Worm (Caenorhabditis elegans): ENCODE data around the gene col-75.

Gene col-75

ce11 chrII:6403233-6403632 lies 22.9 kb upstream of the col-75 start, which contains the start of gene T25D10.1:
Gene T25D10.1 (plus strand): TSS chrII:6403401.
- TF ChIP-seq elt-1 (tag; optimal IDR thresholded peaks at IDR 0.05) (no peak), elt-2 (tag; optimal IDR thresholded peaks at IDR 0.05) (peak; percentile 46), pqm-1 (tag; optimal IDR thresholded peaks at IDR 0.05) (no peak), aly-2 (tag; optimal IDR thresholded peaks at IDR 0.05) (no peak), pha-4 (tag; optimal IDR thresholded peaks at IDR 0.05) (peak; percentile 61)

- TF ChIP-seq fos-1 (tag; optimal IDR thresholded peaks at IDR 0.05) (no peak), skn-1 (tag; optimal IDR thresholded peaks at IDR 0.05) (no peak), nhr-43 (tag; optimal IDR thresholded peaks at IDR 0.05; ENCODE audit: poor library complexity, severe bottlenecking) (no peak), lin-39 (tag; optimal IDR thresholded peaks at IDR 0.05) (no peak), mml-1 (tag; optimal IDR thresholded peaks at IDR 0.05) (no peak), hmg-11 (tag; optimal IDR thresholded peaks at IDR 0.05) (no peak), nhr-77 (tag; optimal IDR thresholded peaks at IDR 0.05) (no peak), nhr-76 (tag; optimal IDR thresholded peaks at IDR 0.05) (no peak), jun-1 (tag; optimal IDR thresholded peaks at IDR 0.05) (no peak), ceh-28 (tag; optimal IDR thresholded peaks at IDR 0.05) (no peak), egl-5 (tag; optimal IDR thresholded peaks at IDR 0.05) (no peak)
These were observed 18.8 kb upstream of the col-75 start, which contains the start of gene spp-11 for ce11 chrII:6407279-6407678. Gene spp-11 (minus strand): TSS chrII:6407379.

DNA sequence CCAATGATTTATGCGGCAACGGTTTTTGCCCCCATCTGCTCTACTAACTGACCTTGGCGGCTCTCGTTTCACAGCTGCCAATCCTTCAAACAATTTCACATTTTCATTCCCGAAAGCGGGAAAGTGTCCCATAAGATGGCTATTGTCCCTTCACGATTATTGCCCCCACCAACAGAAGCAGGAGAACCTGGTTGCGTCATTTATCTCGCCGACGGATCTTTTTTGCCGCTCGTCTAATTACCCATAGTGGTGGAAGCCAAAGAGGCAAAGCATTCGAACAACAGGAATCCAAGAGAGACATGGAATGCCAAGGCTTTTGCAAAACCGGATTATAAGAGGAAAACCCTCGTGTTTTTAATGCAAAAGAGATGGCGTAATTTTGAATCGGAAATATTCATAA lies 17.0 kb upstream of the col-75 start:
- TF ChIP-seq ama-1 (optimal IDR thresholded peaks at IDR 0.05) (peak; percentile 24), nhr-25 (tag; optimal IDR thresholded peaks at IDR 0.05) (peak; percentile 37), nhr-11 (tag; optimal IDR thresholded peaks at IDR 0.05) (no peak)

DNA sequence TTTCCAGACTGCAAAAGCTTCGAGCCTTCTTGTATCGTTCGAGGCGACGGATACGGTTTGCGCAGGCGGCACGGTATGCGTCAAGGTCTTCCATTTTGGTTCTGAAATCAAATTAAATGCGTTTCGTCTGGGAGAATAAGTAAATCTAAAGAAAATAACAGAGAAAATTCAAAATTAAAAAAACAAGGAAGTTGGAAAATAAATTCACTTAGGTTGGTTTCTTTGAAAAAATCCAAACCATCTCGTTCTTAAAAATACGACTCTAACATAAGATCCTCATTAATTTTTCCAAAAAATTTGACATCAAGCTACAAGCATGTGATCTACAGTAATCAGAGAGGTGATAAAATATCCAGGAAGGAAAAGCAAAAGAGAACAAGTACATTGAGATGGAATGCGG lies 15.9 kb upstream of the col-75 start, which contains the start of gene T25D10.4:
TSS of gene T25D10.4 (minus strand) at position 101 of the 400 bp plus-strand sequence.
- TF ChIP-seq fos-1 (tag; optimal IDR thresholded peaks at IDR 0.05): no peak
- no peak for TF ChIP-seq ZK546.5 (tag; optimal IDR thresholded peaks at IDR 0.05)
- no peak for TF ChIP-seq daf-12 (tag; optimal IDR thresholded peaks at IDR 0.05)
- TF ChIP-seq snpc-4 (tag; optimal IDR thresholded peaks at IDR 0.05): no peak
- no peak for TF ChIP-seq nhr-43 (tag; optimal IDR thresholded peaks at IDR 0.05; ENCODE audit: poor library complexity, severe bottlenecking)
- no peak for TF ChIP-seq skn-1 (tag; optimal IDR thresholded peaks at IDR 0.05)
- TF ChIP-seq elt-3 (tag; optimal IDR thresholded peaks at IDR 0.05): no peak
- no peak for TF ChIP-seq eor-1 (tag; optimal IDR thresholded peaks at IDR 0.05)
- no peak for TF ChIP-seq tbx-2 (tag; optimal IDR thresholded peaks at IDR 0.05)
- no peak for TF ChIP-seq nhr-23 (tag; optimal IDR thresholded peaks at IDR 0.05)
- TF ChIP-seq mml-1 (tag; optimal IDR thresholded peaks at IDR 0.05): no peak
- no peak for TF ChIP-seq ztf-11 (tag; optimal IDR thresholded peaks at IDR 0.05)
- TF ChIP-seq ceh-16 (tag; optimal IDR thresholded peaks at IDR 0.05): no peak
- no peak for TF ChIP-seq zag-1 (tag; optimal IDR thresholded peaks at IDR 0.05)
- no peak for TF ChIP-seq egl-27 (tag; optimal IDR thresholded peaks at IDR 0.05)
- TF ChIP-seq nhr-12 (tag; optimal IDR thresholded peaks at IDR 0.05): no peak

DNA sequence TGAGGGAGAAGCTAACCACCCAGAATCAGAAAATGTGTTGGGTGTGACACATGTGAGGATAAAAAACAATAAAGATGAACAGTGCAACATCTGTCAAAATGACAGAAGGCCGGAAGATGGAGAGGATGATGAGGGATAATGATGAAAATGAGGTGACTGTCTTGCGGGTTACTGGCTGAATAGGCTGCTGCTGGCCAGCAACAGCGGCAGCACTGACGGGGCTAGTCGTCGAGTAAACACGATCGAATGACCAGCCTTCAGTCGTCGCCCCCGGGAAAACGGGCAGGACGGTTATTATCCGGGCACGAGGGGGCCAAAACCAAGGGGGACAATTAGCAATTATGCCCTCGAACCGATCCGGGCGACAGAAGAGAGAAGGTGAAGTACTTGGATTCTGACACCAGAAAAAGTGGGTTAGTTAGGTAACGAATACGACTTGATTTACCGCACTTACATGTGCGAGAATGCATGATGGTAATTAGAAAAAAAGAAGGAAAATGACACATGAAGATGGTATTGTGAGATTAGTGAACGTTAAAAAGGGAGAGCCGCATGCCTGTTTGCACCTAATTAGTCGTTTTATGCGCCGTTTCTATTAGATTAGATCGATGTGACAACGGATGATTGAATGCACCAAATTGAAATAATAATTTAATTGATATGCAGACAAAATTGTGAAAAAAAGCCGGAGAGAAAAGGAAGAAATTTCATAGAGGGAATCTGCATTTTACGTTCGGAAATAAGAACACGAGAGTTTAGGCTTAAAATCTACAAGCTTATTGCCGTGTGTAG lies 14.2 kb upstream of the col-75 start:
- TF ChIP-seq hmg-11 (tag; optimal IDR thresholded peaks at IDR 0.05) (no peak), sea-2 (GFP tag; optimal IDR thresholded peaks at IDR 0.05) (no peak), unc-39 (tag; optimal IDR thresholded peaks at IDR 0.05) (no peak), ztf-11 (tag; optimal IDR thresholded peaks at IDR 0.05) (no peak), nhr-12 (tag; optimal IDR thresholded peaks at IDR 0.05) (no peak), aly-2 (tag; optimal IDR thresholded peaks at IDR 0.05) (no peak), nhr-11 (tag; optimal IDR thresholded peaks at IDR 0.05) (no peak), fos-1 (tag; optimal IDR thresholded peaks at IDR 0.05) (no peak), nhr-237 (tag; optimal IDR thresholded peaks at IDR 0.05) (no peak), egl-27 (tag; optimal IDR thresholded peaks at IDR 0.05) (no peak), nhr-23 (tag; optimal IDR thresholded peaks at IDR 0.05) (no peak), lin-39 (tag; optimal IDR thresholded peaks at IDR 0.05) (no peak)
